Worm (Caenorhabditis elegans) whole organism, early embryonic: ENCODE data around the gene best-3.

Source experiments
- ama-1 ChIP-seq: fragments of 150-350 bp; optimal IDR thresholded peaks from 2 replicates; lab custom pipeline; 2014
- ceh-13 ChIP-seq: fragments of 200-800 bp; sonication (Bioruptor generic); optimal IDR thresholded peaks from 2 replicates; lab custom pipeline; 2018; ENCODE audit warnings: mild to moderate bottlenecking, missing genetic modification characterization, missing compliant biosample characterization
- ets-7 ChIP-seq: sonication (generic microtip); optimal IDR thresholded peaks from 2 replicates; lab custom pipeline; 2016; ENCODE audit warnings: missing genotype, missing genetic modification characterization, missing compliant biosample characterization
- flt-1 ChIP-seq: fragments of 200-800 bp; sonication (Bioruptor generic); IDR thresholded peaks from 2 replicates; pipeline ENCODE4 v1.3.6; 2022; ENCODE audit warnings: missing genetic modification characterization, missing compliant biosample characterization
- hmbx-1 ChIP-seq: sonication (generic microtip); optimal IDR thresholded peaks from 2 replicates; lab custom pipeline; 2016; ENCODE audit warnings: mild to moderate bottlenecking, missing genetic modification characterization, missing compliant biosample characterization
- pes-1 ChIP-seq: fragments of 200-800 bp; sonication (Bioruptor generic); IDR thresholded peaks from 2 replicates; pipeline ENCODE4 v1.3.6; 2022; ENCODE audit warnings: missing genetic modification reagents, missing genetic modification characterization, missing compliant biosample characterization
- scrt-1 ChIP-seq: fragments of 200-800 bp; sonication (Bioruptor generic); IDR thresholded peaks from 2 replicates; pipeline ENCODE4 v1.3.6; 2022; ENCODE audit warnings: missing genetic modification characterization, missing compliant biosample characterization
- sea-1 ChIP-seq: fragments of 200-800 bp; sonication (Bioruptor generic); conservative IDR thresholded peaks from 2 replicates; pipeline ENCODE4 v1.3.6; 2022; ENCODE audit warnings: missing genetic modification characterization, missing compliant biosample characterization
- tbx-11 ChIP-seq: fragments of 200-800 bp; sonication (Bioruptor generic); IDR thresholded peaks from 2 replicates; pipeline ENCODE4 v1.3.6; 2022; ENCODE audit warnings: missing genetic modification characterization, missing compliant biosample characterization
- tbx-37 ChIP-seq: fragments of 200-800 bp; sonication (Bioruptor generic); conservative IDR thresholded peaks from 2 replicates; pipeline ENCODE4 v1.3.6; 2022; ENCODE audit warnings: missing genetic modification reagents, missing genetic modification characterization, missing compliant biosample characterization
- tra-4 ChIP-seq: sonication (generic microtip); optimal IDR thresholded peaks from 2 replicates; lab custom pipeline; 2017; ENCODE audit warnings: missing genetic modification characterization, missing compliant biosample characterization

ce11 chrII:43640-44039, 30.9 kb downstream of the best-3 start, which contains the start of gene nfyc-1:
- TF ChIP-seq flt-1 (no peak), scrt-1 (no peak), ama-1 (lab: Kevin White, UChicago) (no peak), hmbx-1 (no peak), tbx-11 (GFP tag; lab: Robert Waterston, UW) (no peak), pes-1 (GFP tag; lab: Robert Waterston, UW) (no peak), tbx-37 (GFP tag; lab: Robert Waterston, UW) (no peak), ceh-13 (no peak), sea-1 (GFP tag; lab: Robert Waterston, UW) (no peak), ets-7 (tag; lab: Kevin White, UChicago) (no peak), tra-4 (tag; lab: Kevin White, UChicago) (no peak)
